Fruit fly (Drosophila melanogaster): ENCODE results near the gene DIP-epsilon.

dm6 chr2L:6447581-6448333 lies 36.6 kb upstream of the DIP-epsilon start:
- TF ChIP-seq emc (GFP tag; optimal IDR thresholded peaks at IDR 0.05) (no peak), Six4 (GFP tag; optimal IDR thresholded peaks at IDR 0.05) (no peak), Dip3 (GFP tag; optimal IDR thresholded peaks at IDR 0.05) (no peak)
